Fruit fly (Drosophila melanogaster) whole organism, embryonic: Measurements from ENCODE around the gene pyd.

Source experiments
- Atf6 ChIP-seq: fragments of 200-800 bp; sonication (Bioruptor generic); IDR thresholded peaks from 2 replicates; pipeline ENCODE4 v1.3.6; 2022; ENCODE audit warnings: missing biosample characterization, missing genetic modification characterization
- Blimp-1 ChIP-seq: fragments of 200-800 bp; sonication (Bioruptor generic); optimal IDR thresholded peaks from 3 replicates; lab custom pipeline; 2018; ENCODE audit warnings: missing biosample characterization, missing genetic modification characterization, mild to moderate bottlenecking, moderate library complexity, missing genetic modification reagents
- CG10462 ChIP-seq: fragments of 200-800 bp; sonication (Bioruptor generic); optimal IDR thresholded peaks from 2 replicates; lab custom pipeline; 2016; ENCODE audit warnings: missing biosample characterization, missing genetic modification characterization
- CG11093 ChIP-seq: fragments of 200-800 bp; sonication (Bioruptor generic); IDR thresholded peaks from 3 replicates; pipeline ENCODE4 v1.3.6; 2022; ENCODE audit warnings: missing biosample characterization, missing genetic modification characterization
- CG13123 ChIP-seq: fragments of 200-800 bp; sonication (Bioruptor generic); optimal IDR thresholded peaks from 2 replicates; lab custom pipeline; 2016; ENCODE audit warnings: missing biosample characterization, missing genetic modification characterization
- CG13775 ChIP-seq: fragments of 200-800 bp; sonication (Bioruptor generic); optimal IDR thresholded peaks from 3 replicates; lab custom pipeline; 2017; ENCODE audit warnings: missing biosample characterization, mild to moderate bottlenecking, missing genetic modification characterization
- CG15269 ChIP-seq: fragments of 200-800 bp; sonication (Bioruptor generic); optimal IDR thresholded peaks from 2 replicates; lab custom pipeline; 2018; ENCODE audit warnings: missing biosample characterization, mild to moderate bottlenecking, missing genetic modification characterization, moderate library complexity
- CG15479 ChIP-seq: fragments of 200-800 bp; sonication (Bioruptor generic); optimal IDR thresholded peaks from 3 replicates; lab custom pipeline; 2019; ENCODE audit warnings: missing biosample characterization, mild to moderate bottlenecking, missing genetic modification characterization, moderate library complexity
- CG1603 ChIP-seq: fragments of 200-800 bp; sonication (Bioruptor generic); optimal IDR thresholded peaks from 2 replicates; lab custom pipeline; 2019; ENCODE audit warnings: missing biosample characterization, mild to moderate bottlenecking, missing genetic modification characterization, moderate library complexity
- CG16779 ChIP-seq: fragments of 200-800 bp; sonication (Bioruptor generic); IDR thresholded peaks from 2 replicates; pipeline ENCODE4 v1.3.6; 2022; ENCODE audit warnings: missing biosample characterization, missing genetic modification characterization
- CG18011 ChIP-seq: fragments of 200-800 bp; sonication (Bioruptor generic); optimal IDR thresholded peaks from 2 replicates; lab custom pipeline; 2017; ENCODE audit warnings: missing biosample characterization, missing genetic modification characterization, mild to moderate bottlenecking, moderate library complexity, missing genotype
- CG18262 ChIP-seq: fragments of 200-800 bp; optimal IDR thresholded peaks from 3 replicates; lab custom pipeline; 2019; ENCODE audit warnings: missing biosample characterization, mild to moderate bottlenecking, missing genetic modification characterization, moderate library complexity
- CG3065 ChIP-seq: fragments of 200-800 bp; sonication (Bioruptor generic); optimal IDR thresholded peaks from 2 replicates; lab custom pipeline; 2016; ENCODE audit warnings: missing biosample characterization, missing genetic modification characterization
- CG33213 ChIP-seq: fragments of 200-800 bp; sonication (Bioruptor generic); optimal IDR thresholded peaks from 3 replicates; lab custom pipeline; 2016; ENCODE audit warnings: missing biosample characterization, missing genetic modification characterization
- CG33557 ChIP-seq: fragments of 200-800 bp; sonication (Bioruptor generic); optimal IDR thresholded peaks from 2 replicates; lab custom pipeline; 2019; ENCODE audit warnings: missing biosample characterization, mild to moderate bottlenecking, missing genetic modification characterization, moderate library complexity
- CG42726 ChIP-seq: fragments of 200-800 bp; sonication (Bioruptor generic); IDR thresholded peaks from 2 replicates; pipeline ENCODE4 v1.3.6; 2022; ENCODE audit warnings: missing biosample characterization, missing genetic modification characterization; ENCODE audit not compliant: partially characterized antibody
- CG4820 ChIP-seq: fragments of 200-800 bp; sonication (Bioruptor generic); optimal IDR thresholded peaks from 3 replicates; lab custom pipeline; 2016; ENCODE audit warnings: missing biosample characterization, missing genetic modification characterization
- CG5180 ChIP-seq: fragments of 200-800 bp; sonication (Bioruptor generic); optimal IDR thresholded peaks from 3 replicates; lab custom pipeline; 2017; ENCODE audit warnings: missing biosample characterization, missing genetic modification characterization, mild to moderate bottlenecking, moderate library complexity, missing genetic modification reagents
- CG6175 ChIP-seq: fragments of 200-800 bp; sonication (Bioruptor generic); IDR thresholded peaks from 3 replicates; pipeline ENCODE4 v1.3.6; 2022; ENCODE audit warnings: missing biosample characterization, missing genetic modification characterization
- CG9215 ChIP-seq: fragments of 200-800 bp; sonication (Bioruptor generic); IDR thresholded peaks from 2 replicates; pipeline ENCODE4 v1.3.6; 2022; ENCODE audit warnings: missing biosample characterization, missing genetic modification characterization
- CG9932 ChIP-seq: fragments of 200-800 bp; sonication (Bioruptor generic); IDR thresholded peaks from 2 replicates; pipeline ENCODE4 v1.3.6; 2022; ENCODE audit warnings: missing biosample characterization, missing genetic modification characterization
- D19A ChIP-seq: fragments of 200-800 bp; optimal IDR thresholded peaks from 3 replicates; lab custom pipeline; 2019; ENCODE audit warnings: missing biosample characterization, mild to moderate bottlenecking, missing genetic modification characterization, moderate library complexity
- Dfd ChIP-seq, 2 experiments: fragments of >200 bp; optimal IDR thresholded peaks; 2 replicates each; lab custom pipeline; 2017; ENCODE audit warnings: missing biosample characterization in 2 of 2, missing genetic modification characterization in 2 of 2
- ERR ChIP-seq: fragments of 200-800 bp; sonication (Bioruptor generic); optimal IDR thresholded peaks from 2 replicates; lab custom pipeline; 2016; ENCODE audit warnings: missing biosample characterization, missing genetic modification characterization
- Hmr ChIP-seq: fragments of 200-800 bp; sonication (Bioruptor generic); optimal IDR thresholded peaks from 3 replicates; lab custom pipeline; 2017; ENCODE audit warnings: mild to moderate bottlenecking, missing biosample characterization, missing genetic modification reagents, missing genetic modification characterization
- MTF-1 ChIP-seq: fragments of 200-800 bp; sonication (Bioruptor generic); optimal IDR thresholded peaks from 2 replicates; lab custom pipeline; 2018; ENCODE audit warnings: missing biosample characterization, mild to moderate bottlenecking, missing genetic modification characterization, borderline replicate concordance
- Max ChIP-seq: fragments of 200-800 bp; sonication (Bioruptor generic); optimal IDR thresholded peaks from 2 replicates; lab custom pipeline; 2016; ENCODE audit warnings: missing biosample characterization, mild to moderate bottlenecking, missing genetic modification characterization
- PHDP ChIP-seq: fragments of 200-800 bp; sonication (Bioruptor generic); optimal IDR thresholded peaks from 3 replicates; lab custom pipeline; 2018; ENCODE audit warnings: missing biosample characterization, mild to moderate bottlenecking, missing genetic modification characterization, moderate library complexity
- Pdp1 ChIP-seq, 2 experiments: fragments of 200-800 bp; sonication (Bioruptor generic); optimal IDR thresholded peaks; 3 replicates each; lab custom pipeline; 2016; ENCODE audit warnings: missing biosample characterization in 2 of 2, missing genetic modification characterization in 2 of 2, mild to moderate bottlenecking in 1 of 2, moderate library complexity in 1 of 2
- Ravus ChIP-seq: fragments of 200-800 bp; sonication (Bioruptor generic); IDR thresholded peaks from 2 replicates; pipeline ENCODE4 v1.3.6; 2022; ENCODE audit warnings: missing biosample characterization, missing genetic modification characterization
- Taf1 ChIP-seq: fragments of 200-800 bp; sonication (Bioruptor generic); IDR thresholded peaks from 2 replicates; pipeline ENCODE4 v1.3.6; 2022; ENCODE audit warnings: missing biosample characterization, missing genetic modification characterization
- YL-1 ChIP-seq: fragments of 200-800 bp; sonication (Bioruptor generic); optimal IDR thresholded peaks from 3 replicates; lab custom pipeline; 2017; ENCODE audit warnings: missing biosample characterization, mild to moderate bottlenecking, missing genetic modification characterization
- ab ChIP-seq: fragments of 200-800 bp; sonication (Bioruptor generic); optimal IDR thresholded peaks from 2 replicates; lab custom pipeline; 2016; ENCODE audit warnings: missing biosample characterization, missing genetic modification characterization
- abd-A ChIP-seq: fragments of 200-800 bp; sonication (Bioruptor generic); optimal IDR thresholded peaks from 3 replicates; lab custom pipeline; 2019; ENCODE audit warnings: missing biosample characterization, mild to moderate bottlenecking, missing genetic modification characterization, moderate library complexity
- dimm ChIP-seq: fragments of 200-800 bp; sonication (Bioruptor generic); IDR thresholded peaks from 2 replicates; pipeline ENCODE4 v1.3.6; 2022; ENCODE audit warnings: missing biosample characterization, missing genetic modification characterization
- dysf ChIP-seq: fragments of 200-800 bp; sonication (Bioruptor generic); IDR thresholded peaks from 3 replicates; pipeline ENCODE4 v1.3.6; 2022; ENCODE audit warnings: missing biosample characterization, missing genetic modification characterization
- kni ChIP-seq: fragments of 200-800 bp; sonication (Bioruptor generic); optimal IDR thresholded peaks from 3 replicates; lab custom pipeline; 2017; ENCODE audit warnings: mild to moderate bottlenecking, missing biosample characterization, missing genetic modification reagents, missing genetic modification characterization
- sna ChIP-seq: fragments of 200-800 bp; sonication (Bioruptor generic); IDR thresholded peaks from 2 replicates; pipeline ENCODE4 v1.3.6; 2022; ENCODE audit warnings: missing biosample characterization, missing genetic modification characterization; ENCODE audit not compliant: partially characterized antibody
- stwl ChIP-seq: fragments of 200-800 bp; sonication (Bioruptor generic); optimal IDR thresholded peaks from 3 replicates; lab custom pipeline; 2018; ENCODE audit warnings: missing biosample characterization, mild to moderate bottlenecking, missing genetic modification characterization, moderate library complexity
- tin ChIP-seq: fragments of 200-800 bp; sonication (Bioruptor generic); optimal IDR thresholded peaks from 3 replicates; lab custom pipeline; 2016; ENCODE audit warnings: missing biosample characterization, missing genetic modification characterization
- tll ChIP-seq, 2 experiments: fragments of 200-800 bp in 1 of 2; fragments of >200 bp in 1 of 2; sonication (Bioruptor generic) in 1 of 2; optimal IDR thresholded peaks; 2 replicates each; lab custom pipeline; 2017 to 2019; ENCODE audit warnings: missing biosample characterization in 2 of 2, missing genetic modification characterization in 2 of 2, mild to moderate bottlenecking in 1 of 2, moderate library complexity in 1 of 2
- zen ChIP-seq: fragments of 200-800 bp; sonication (Bioruptor generic); optimal IDR thresholded peaks from 3 replicates; lab custom pipeline; 2018; ENCODE audit warnings: missing biosample characterization, mild to moderate bottlenecking, missing genetic modification characterization, moderate library complexity

Gene pyd

DNA sequence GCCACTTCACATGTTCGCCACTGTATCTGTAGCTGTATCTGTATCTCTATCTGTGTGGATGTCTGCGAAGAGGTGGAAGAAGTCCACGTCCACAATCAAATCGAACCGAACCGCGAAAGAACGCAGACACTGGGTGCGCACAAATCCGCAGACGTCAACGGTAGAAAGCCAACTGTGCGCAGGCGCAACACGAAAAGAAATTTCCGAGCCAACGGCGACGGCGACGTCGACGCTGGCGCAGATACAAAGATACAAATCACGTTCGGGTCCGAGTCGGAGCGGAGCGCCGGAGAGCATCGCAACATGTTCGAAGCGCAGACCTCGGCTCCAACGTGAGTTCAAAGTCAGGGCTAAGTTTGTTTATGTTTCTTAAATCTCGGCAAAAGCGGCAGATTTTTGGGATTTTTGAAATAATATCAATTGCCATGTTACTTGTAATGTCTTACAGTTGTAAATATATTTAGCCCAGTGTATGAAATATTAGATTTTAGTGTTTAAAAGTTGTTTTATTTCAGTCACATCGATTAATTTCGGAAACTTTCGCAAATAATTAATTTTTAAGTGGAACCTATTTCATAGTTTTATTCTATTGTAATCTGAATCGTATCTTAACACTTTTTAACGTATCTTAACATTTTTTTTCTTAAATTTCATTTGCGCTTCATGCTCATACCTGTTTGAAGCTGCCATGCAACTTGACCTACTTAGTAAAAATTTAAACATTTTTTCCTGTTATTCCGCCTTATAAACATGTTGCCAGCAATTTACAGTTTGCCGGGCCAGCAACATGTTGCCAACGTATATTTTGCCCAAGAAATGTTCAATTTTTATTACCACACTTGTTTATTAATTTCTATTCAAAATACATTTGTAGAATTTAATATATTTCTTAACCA is 31.4 kb upstream of the pyd start, which contains the start of gene ich (continued):
- TF ChIP-seq Dfd (GFP tag; optimal IDR thresholded peaks at IDR 0.05; lab: Kevin White, UChicago) = no peak
- no peak for TF ChIP-seq Pdp1 (GFP tag; optimal IDR thresholded peaks at IDR 0.05; lab: Kevin White, UChicago)
- TF ChIP-seq CG18262 (tag; lab: Kevin White, UChicago) = no peak
- TF ChIP-seq ab (GFP tag; lab: Kevin White, UChicago) = no peak
- TF ChIP-seq abd-A = no peak
- TF ChIP-seq CG33557 (GFP tag; lab: Kevin White, UChicago) = no peak
- peak; percentile 77 for TF ChIP-seq CG15479
- TF ChIP-seq CG11093 = no peak
- TF ChIP-seq dimm (GFP tag; lab: Robert Waterston, UW) = no peak
- TF ChIP-seq zen (tag; lab: Kevin White, UChicago) = no peak
- TF ChIP-seq ERR = no peak
- TF ChIP-seq CG16779 = no peak
- no peak for TF ChIP-seq Hmr (GFP tag; lab: Kevin White, UChicago)
- TF ChIP-seq CG33213 (GFP tag; lab: Kevin White, UChicago) = no peak
- TF ChIP-seq CG10462 (GFP tag; lab: Kevin White, UChicago) = no peak
- no peak for TF ChIP-seq CG6175 (GFP tag; lab: Robert Waterston, UW)
- TF ChIP-seq CG42726 (GFP tag; lab: Robert Waterston, UW) = no peak
- TF ChIP-seq CG18011 (GFP tag; lab: Kevin White, UChicago) = no peak
- no peak for TF ChIP-seq CG13123 (GFP tag; lab: Kevin White, UChicago)
- TF ChIP-seq CG5180 (GFP tag; lab: Kevin White, UChicago) = peak; percentile 98
- TF ChIP-seq CG4820 = no peak
- TF ChIP-seq Max (GFP tag; lab: Kevin White, UChicago) = no peak
- no peak for TF ChIP-seq Taf1 (GFP tag; lab: Robert Waterston, UW)
- no peak for TF ChIP-seq MTF-1 (GFP tag; lab: Kevin White, UChicago)
- TF ChIP-seq CG3065 = no peak
- TF ChIP-seq CG1603 = no peak
- TF ChIP-seq CG15269 (tag; lab: Kevin White, UChicago) = no peak
- no peak for TF ChIP-seq D19A
- no peak for TF ChIP-seq Ravus (GFP tag; lab: Robert Waterston, UW)
- TF ChIP-seq stwl (tag; lab: Kevin White, UChicago) = peak; percentile 6
- no peak for TF ChIP-seq YL-1
- TF ChIP-seq Blimp-1 (GFP tag; lab: Kevin White, UChicago) = peak; percentile 30
- TF ChIP-seq Atf6 (GFP tag; lab: Robert Waterston, UW) = no peak
- TF ChIP-seq sna = no peak
- TF ChIP-seq dysf (GFP tag; lab: Robert Waterston, UW) = no peak
- TF ChIP-seq PHDP (tag; lab: Kevin White, UChicago) = no peak
- no peak for TF ChIP-seq CG9932 (GFP tag; lab: Robert Waterston, UW)
- peak in 1 of 2 experiments; percentile 48 for TF ChIP-seq tll (GFP tag; optimal IDR thresholded peaks at IDR 0.05; lab: Kevin White, UChicago)
- peak; percentile 34 for TF ChIP-seq kni (GFP tag; lab: Kevin White, UChicago)
- TF ChIP-seq CG9215 = no peak
- no peak for TF ChIP-seq tin (GFP tag; lab: Kevin White, UChicago)
- TF ChIP-seq CG13775 (GFP tag; lab: Kevin White, UChicago) = no peak
